Worm (Caenorhabditis elegans) whole organism, young adult: ENCODE measurements around the gene srz-5.
A peak's percentile ranks its signal among the peaks of the same experiment; 100 is the strongest.

Experiments used
- B0035.1 ChIP-seq: sonication (generic microtip); optimal IDR thresholded peaks from 2 replicates; lab custom pipeline; 2016; ENCODE audit warnings: missing genetic modification characterization, mild to moderate bottlenecking, missing compliant biosample characterization, missing genotype, missing genetic modification reagents
- B0336.3 ChIP-seq: fragments of 200-800 bp; sonication (Bioruptor generic); IDR thresholded peaks from 2 replicates; pipeline ENCODE4 v1.3.6; 2022; ENCODE audit warnings: missing genetic modification characterization, missing compliant biosample characterization
- C06A6.2 ChIP-seq: fragments of 200-800 bp; sonication (Bioruptor generic); conservative IDR thresholded peaks from 2 replicates; pipeline ENCODE4 v1.3.6; 2022; ENCODE audit warnings: missing genetic modification characterization, missing compliant biosample characterization
- C17E4.6 ChIP-seq: fragments of 200-800 bp; sonication (Bioruptor generic); IDR thresholded peaks from 2 replicates; pipeline ENCODE4 v1.3.6; 2022; ENCODE audit warnings: missing genetic modification reagents, missing genetic modification characterization, missing compliant biosample characterization
- F33H1.4 ChIP-seq: fragments of 200-800 bp; sonication (Bioruptor generic); IDR thresholded peaks from 2 replicates; pipeline ENCODE4 v1.3.6; 2022; ENCODE audit warnings: missing genetic modification reagents, missing genetic modification characterization, missing compliant biosample characterization
- F37B4.10 ChIP-seq: fragments of 200-800 bp; sonication (Bioruptor generic); IDR thresholded peaks from 2 replicates; pipeline ENCODE4 v1.3.6; 2022; ENCODE audit warnings: missing genetic modification characterization, missing compliant biosample characterization
- F39B2.1 ChIP-seq: fragments of 200-800 bp; sonication (Bioruptor generic); IDR thresholded peaks from 2 replicates; pipeline ENCODE4 v1.3.6; 2022; ENCODE audit warnings: missing genetic modification reagents, missing genetic modification characterization, missing compliant biosample characterization
- F52B5.7 ChIP-seq: sonication (generic microtip); optimal IDR thresholded peaks from 2 replicates; lab custom pipeline; 2016; ENCODE audit warnings: mild to moderate bottlenecking, missing genetic modification characterization, missing compliant biosample characterization
- F55B11.4 ChIP-seq: sonication (generic microtip); optimal IDR thresholded peaks from 2 replicates; lab custom pipeline; 2016; ENCODE audit warnings: missing compliant biosample characterization, missing genetic modification characterization, borderline replicate concordance; ENCODE audit not compliant: insufficient read depth
- F57C9.4 ChIP-seq: sonication (generic microtip); optimal IDR thresholded peaks from 2 replicates; lab custom pipeline; 2017; ENCODE audit warnings: mild to moderate bottlenecking, missing genetic modification characterization, missing compliant biosample characterization
- T07F8.4 ChIP-seq: sonication (generic microtip); optimal IDR thresholded peaks from 2 replicates; lab custom pipeline; 2016; ENCODE audit warnings: mild to moderate bottlenecking, missing genetic modification characterization, moderate library complexity, missing compliant biosample characterization
- T26A5.8 ChIP-seq: sonication (generic microtip); optimal IDR thresholded peaks from 2 replicates; lab custom pipeline; 2016; ENCODE audit warnings: missing genetic modification characterization, missing compliant biosample characterization
- Y53F4B.3 ChIP-seq: fragments of 200-800 bp; sonication (Bioruptor generic); IDR thresholded peaks from 2 replicates; pipeline ENCODE4 v1.3.6; 2022; ENCODE audit warnings: missing genetic modification reagents, missing genetic modification characterization, missing compliant biosample characterization
- Y79H2A.3 ChIP-seq: fragments of 200-800 bp; sonication (Bioruptor generic); conservative IDR thresholded peaks from 2 replicates; pipeline ENCODE4 v1.3.6; 2022; ENCODE audit warnings: missing genetic modification reagents, missing genetic modification characterization, missing compliant biosample characterization
- Y95B8A.8 ChIP-seq: fragments of 200-800 bp; sonication (Bioruptor generic); IDR thresholded peaks from 2 replicates; pipeline ENCODE4 v1.3.6; 2022; ENCODE audit warnings: missing genetic modification reagents, missing genetic modification characterization, missing compliant biosample characterization
- athp-1 ChIP-seq: sonication (generic microtip); optimal IDR thresholded peaks from 2 replicates; lab custom pipeline; 2017; ENCODE audit warnings: mild to moderate bottlenecking, missing genetic modification characterization, missing compliant biosample characterization
- attf-6 ChIP-seq: fragments of 200-800 bp; sonication (Bioruptor generic); IDR thresholded peaks from 2 replicates; pipeline ENCODE4 v1.3.6; 2022; ENCODE audit warnings: missing genetic modification reagents, missing genetic modification characterization, missing compliant biosample characterization
- ceh-27 ChIP-seq: fragments of 200-800 bp; sonication (Bioruptor generic); optimal IDR thresholded peaks from 2 replicates; lab custom pipeline; 2018; ENCODE audit warnings: mild to moderate bottlenecking, missing genetic modification characterization, moderate library complexity, missing compliant biosample characterization
- ceh-40 ChIP-seq: fragments of 200-800 bp; sonication (Bioruptor generic); IDR thresholded peaks from 2 replicates; pipeline ENCODE4 v1.3.6; 2022; ENCODE audit warnings: missing genetic modification characterization, missing compliant biosample characterization
- egl-44 ChIP-seq: fragments of 200-800 bp; sonication (Bioruptor generic); IDR thresholded peaks from 2 replicates; pipeline ENCODE4 v1.3.6; 2022; ENCODE audit warnings: missing genetic modification reagents, missing genetic modification characterization, missing compliant biosample characterization
- egrh-3 ChIP-seq: fragments of 200-800 bp; sonication (Bioruptor generic); IDR thresholded peaks from 2 replicates; pipeline ENCODE4 v1.3.6; 2022; ENCODE audit warnings: missing genetic modification reagents, missing genetic modification characterization, missing compliant biosample characterization
- hlh-12 ChIP-seq: sonication (generic microtip); optimal IDR thresholded peaks from 2 replicates; lab custom pipeline; 2016; ENCODE audit warnings: missing genetic modification characterization, missing compliant biosample characterization
- hlh-26 ChIP-seq: fragments of 200-800 bp; sonication (Bioruptor generic); conservative IDR thresholded peaks from 2 replicates; pipeline ENCODE4 v1.3.6; 2022; ENCODE audit warnings: missing genetic modification reagents, missing genetic modification characterization, missing compliant biosample characterization
- hsf-1 ChIP-seq: fragments of 200-800 bp; sonication (Bioruptor generic); IDR thresholded peaks from 2 replicates; pipeline ENCODE4 v1.3.6; 2022; ENCODE audit warnings: missing genetic modification reagents, missing genetic modification characterization, missing compliant biosample characterization
- lag-1 ChIP-seq: fragments of 200-800 bp; sonication (Bioruptor generic); IDR thresholded peaks from 2 replicates; pipeline ENCODE4 v1.3.6; 2022; ENCODE audit warnings: missing genetic modification reagents, missing genetic modification characterization, missing compliant biosample characterization
- let-526 ChIP-seq: fragments of 200-800 bp; sonication (Bioruptor generic); IDR thresholded peaks from 2 replicates; pipeline ENCODE4 v1.3.6; 2022; ENCODE audit warnings: missing genetic modification reagents, missing genetic modification characterization, missing compliant biosample characterization
- lin-26 ChIP-seq: fragments of 200-800 bp; sonication (Bioruptor generic); IDR thresholded peaks from 2 replicates; pipeline ENCODE4 v1.3.6; 2022; ENCODE audit warnings: missing genetic modification reagents, missing genetic modification characterization, missing compliant biosample characterization
- lin-40 ChIP-seq: sonication (generic microtip); optimal IDR thresholded peaks from 2 replicates; lab custom pipeline; 2016; ENCODE audit warnings: missing genetic modification characterization, mild to moderate bottlenecking, missing compliant biosample characterization, missing genotype, missing genetic modification reagents
- madf-10 ChIP-seq: sonication (generic microtip); optimal IDR thresholded peaks from 2 replicates; lab custom pipeline; 2016; ENCODE audit warnings: mild to moderate bottlenecking, missing genetic modification characterization, missing compliant biosample characterization
- mcd-1 ChIP-seq: fragments of 200-800 bp; sonication (Bioruptor generic); IDR thresholded peaks from 2 replicates; pipeline ENCODE4 v1.3.6; 2022; ENCODE audit warnings: missing genetic modification reagents, missing genetic modification characterization, missing compliant biosample characterization
- mel-28 ChIP-seq: sonication (generic microtip); optimal IDR thresholded peaks from 2 replicates; lab custom pipeline; 2016; ENCODE audit warnings: borderline replicate concordance, mild to moderate bottlenecking, missing genetic modification characterization, missing compliant biosample characterization
- nhr-120 ChIP-seq: fragments of 200-800 bp; sonication (Bioruptor generic); IDR thresholded peaks from 2 replicates; pipeline ENCODE4 v1.3.6; 2022; ENCODE audit warnings: missing genetic modification characterization, missing compliant biosample characterization
- nhr-179 ChIP-seq: sonication (generic microtip); optimal IDR thresholded peaks from 2 replicates; lab custom pipeline; 2016; ENCODE audit warnings: mild to moderate bottlenecking, missing genetic modification characterization, missing compliant biosample characterization
- pbrm-1 ChIP-seq: fragments of 200-800 bp; sonication (Bioruptor generic); IDR thresholded peaks from 2 replicates; pipeline ENCODE4 v1.3.6; 2022; ENCODE audit warnings: missing genetic modification reagents, missing genetic modification characterization, missing compliant biosample characterization
- pha-4 ChIP-seq: fragments of 150-350 bp; sonication (generic microtip); optimal IDR thresholded peaks from 2 replicates; lab custom pipeline; 2014; ENCODE audit warnings: missing biosample characterization, missing genetic modification reagents, missing genetic modification characterization
- rcor-1 ChIP-seq: fragments of 200-800 bp; sonication (Bioruptor generic); IDR thresholded peaks from 2 replicates; pipeline ENCODE4 v1.3.6; 2022; ENCODE audit warnings: missing genetic modification reagents, missing genetic modification characterization, missing compliant biosample characterization
- repo-1 ChIP-seq: sonication (generic microtip); optimal IDR thresholded peaks from 2 replicates; lab custom pipeline; 2017; ENCODE audit warnings: mild to moderate bottlenecking, missing genetic modification characterization, missing compliant biosample characterization
- sdz-38 ChIP-seq: sonication (generic microtip); optimal IDR thresholded peaks from 2 replicates; lab custom pipeline; 2016; ENCODE audit warnings: missing genotype, missing genetic modification characterization, missing compliant biosample characterization
- snpc-1.1 ChIP-seq: sonication (generic microtip); optimal IDR thresholded peaks from 2 replicates; lab custom pipeline; 2017; ENCODE audit warnings: missing genetic modification characterization, mild to moderate bottlenecking, missing compliant biosample characterization, antibody characterized with exemption, moderate library complexity, missing genotype, missing genetic modification reagents; ENCODE audit not compliant: insufficient read depth
- snpc-3.4 ChIP-seq: sonication (generic microtip); optimal IDR thresholded peaks from 2 replicates; lab custom pipeline; 2017; ENCODE audit warnings: missing genetic modification characterization, mild to moderate bottlenecking, missing compliant biosample characterization, antibody characterized with exemption, moderate library complexity, missing genotype, missing genetic modification reagents
- sptf-2 ChIP-seq: fragments of 200-800 bp; sonication (Bioruptor generic); optimal IDR thresholded peaks from 2 replicates; lab custom pipeline; 2018; ENCODE audit warnings: mild to moderate bottlenecking, missing genetic modification characterization, missing compliant biosample characterization
- unc-130 ChIP-seq: sonication (generic microtip); optimal IDR thresholded peaks from 2 replicates; lab custom pipeline; 2016; ENCODE audit warnings: missing genetic modification reagents, missing genetic modification characterization, missing compliant biosample characterization
- unc-62 ChIP-seq: fragments of 150-350 bp; optimal IDR thresholded peaks from 2 replicates; lab custom pipeline; 2014; ENCODE audit warnings: missing biosample characterization, missing genetic modification reagents, missing genetic modification characterization
- zfh-2 ChIP-seq: fragments of 200-800 bp; sonication (Bioruptor generic); conservative IDR thresholded peaks from 2 replicates; pipeline ENCODE4 v1.3.6; 2022; ENCODE audit warnings: missing genetic modification reagents, missing genetic modification characterization, missing compliant biosample characterization
- ztf-3 ChIP-seq: fragments of 200-800 bp; sonication (Bioruptor generic); optimal IDR thresholded peaks from 2 replicates; lab custom pipeline; 2018; ENCODE audit warnings: mild to moderate bottlenecking, missing genetic modification characterization, missing compliant biosample characterization

Gene srz-5

ce11 chrII:3512240-3512639 lies 2.3 kb downstream of the srz-5 start, which contains the start of gene Y49F6B.19:
TSS of gene Y49F6B.19 (minus strand) at chrII:3512340.
- TF ChIP-seq sptf-2 (GFP tag; lab: Kevin White, UChicago) (no peak), unc-130 (GFP tag; lab: Kevin White, UChicago) (no peak), unc-62 (GFP tag; lab: Kevin White, UChicago) (no peak), rcor-1 (GFP tag; lab: Robert Waterston, UW) (no peak), repo-1 (tag; lab: Kevin White, UChicago) (no peak), mel-28 (no peak), F57C9.4 (tag; lab: Kevin White, UChicago) (no peak), snpc-3.4 (no peak)

DNA sequence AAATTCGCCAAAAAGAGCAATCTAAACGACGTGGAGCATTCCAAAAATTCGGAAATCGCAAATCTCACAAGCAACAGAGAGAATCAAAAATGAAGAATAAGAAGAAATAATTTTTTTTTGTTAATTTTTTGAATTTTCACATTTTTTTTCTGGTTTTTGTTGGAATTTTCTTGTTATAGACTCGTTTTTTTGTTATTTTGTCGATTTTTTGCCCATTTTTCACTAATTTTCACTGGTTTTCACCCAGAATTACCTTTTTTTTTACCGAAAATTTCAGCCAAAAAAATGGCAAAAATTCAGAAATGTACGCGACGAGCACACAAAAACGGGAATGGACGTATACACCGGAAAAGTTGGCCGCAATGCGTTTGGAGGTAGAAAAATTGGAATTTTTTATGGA lies 9.8 kb downstream of the srz-5 start, which contains the start of gene cyh-1:
Gene cyh-1 (plus strand): TSS at position 301 of the 400 bp plus-strand sequence.
- TF ChIP-seq ztf-3, result no peak
- TF ChIP-seq, all 124 proteins: peak for 0

ce11 chrII:3502520-3503323 lies 11.8 kb downstream of the srz-5 start, which contains the start of the genes col-71 and Y49F6B.2:
TSS of gene col-71 (minus strand) at chrII:3502570.
TSS of gene Y49F6B.2 (plus strand) at chrII:3502968.
- TF ChIP-seq hsf-1 (GFP tag; lab: Robert Waterston, UW) (no peak), lag-1 (GFP tag; lab: Robert Waterston, UW) (no peak), sdz-38 (tag; lab: Kevin White, UChicago) (no peak), ztf-3 (no peak), nhr-179 (tag; lab: Kevin White, UChicago) (no peak), pha-4 (tag; lab: Kevin White, UChicago) (no peak), egl-44 (GFP tag; lab: Robert Waterston, UW) (no peak), F39B2.1 (GFP tag; lab: Robert Waterston, UW) (no peak), hlh-12 (tag; lab: Kevin White, UChicago) (no peak), madf-10 (tag; lab: Kevin White, UChicago) (peak; percentile 42), F55B11.4 (tag; lab: Kevin White, UChicago) (no peak), snpc-1.1 (tag; lab: Kevin White, UChicago) (no peak), nhr-120 (no peak), Y79H2A.3 (GFP tag; lab: Robert Waterston, UW) (no peak), ceh-40 (no peak), T26A5.8 (tag; lab: Kevin White, UChicago) (no peak), F37B4.10 (GFP tag; lab: Robert Waterston, UW) (no peak), lin-26 (GFP tag; lab: Robert Waterston, UW) (no peak), zfh-2 (GFP tag; lab: Robert Waterston, UW) (no peak), F52B5.7 (tag; lab: Kevin White, UChicago) (no peak), Y95B8A.8 (GFP tag; lab: Robert Waterston, UW) (no peak), B0336.3 (no peak; the same call in 1 of the 2 replicates), F33H1.4 (GFP tag; lab: Robert Waterston, UW) (peak; percentile 54), pbrm-1 (GFP tag; lab: Robert Waterston, UW) (peak; percentile 58; the same call in 1 of the 2 replicates), attf-6 (GFP tag; lab: Robert Waterston, UW) (no peak), C06A6.2 (GFP tag; lab: Robert Waterston, UW) (no peak), lin-40 (tag; lab: Kevin White, UChicago) (peak; percentile 48), ceh-27 (GFP tag; lab: Kevin White, UChicago) (peak; percentile 72), T07F8.4 (tag; lab: Kevin White, UChicago) (no peak), egrh-3 (GFP tag; lab: Robert Waterston, UW) (0 out of 2 replicates have a peak, but pooled peaks have one; percentile 30), mcd-1 (GFP tag; lab: Robert Waterston, UW) (peak; percentile 98), let-526 (GFP tag; lab: Robert Waterston, UW) (0 out of 2 replicates have a peak, but pooled peaks have one; percentile 8), C17E4.6 (GFP tag; lab: Robert Waterston, UW) (no peak), hlh-26 (GFP tag; lab: Robert Waterston, UW) (no peak), athp-1 (tag; lab: Kevin White, UChicago) (peak; percentile 58), B0035.1 (tag; lab: Kevin White, UChicago) (no peak), Y53F4B.3 (no peak)
